ENCODE assay signal across 1 fruit fly cellular context in the genomic region with DNA sequence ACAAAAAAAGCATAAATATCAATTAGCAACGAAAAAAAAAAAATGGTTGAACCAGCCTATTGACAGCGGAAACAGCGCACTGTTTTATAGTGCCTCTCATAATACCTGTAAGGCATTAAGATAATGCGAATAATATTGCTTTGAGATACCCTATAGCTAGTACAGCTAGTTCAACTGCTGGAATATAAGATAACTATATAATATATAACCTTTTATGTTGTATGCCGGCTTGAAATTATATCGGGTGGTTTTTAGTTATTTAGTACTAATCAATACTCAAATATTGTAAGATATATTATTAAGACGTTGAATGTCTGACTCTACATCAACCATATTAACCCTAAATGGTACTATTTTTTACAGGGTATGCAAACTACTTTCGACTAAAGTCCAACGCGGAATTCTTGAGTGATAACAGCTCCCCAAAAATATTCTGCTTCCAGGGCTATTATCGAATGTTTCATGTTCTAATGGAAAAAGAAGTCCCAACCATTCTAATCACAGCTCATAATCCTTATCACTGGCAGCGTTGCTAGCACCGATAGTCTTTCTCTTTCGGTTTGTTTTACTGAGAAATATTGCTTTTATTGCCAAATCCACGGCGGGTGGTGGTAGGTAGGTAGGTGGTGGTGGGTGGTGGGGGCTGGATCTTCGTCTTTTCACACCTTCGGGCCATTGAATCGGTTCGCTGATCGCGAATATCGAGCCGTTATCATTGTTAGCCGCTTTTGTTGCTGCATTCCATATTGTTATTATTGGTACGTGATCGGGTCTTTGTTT.
A peak's percentile ranks its signal among the peaks of the same experiment; 100 is the strongest.
TF ChIP-seq lines count a peak whose summit lies in the region.

No protein-coding gene starts in this region.

TF ChIP-seq in whole organism, embryonic, 481 proteins besides CTCF, POLR2A, EP300 and RAD21 (continued from another document and continues in another):
- TF ChIP-seq yki (optimal IDR thresholded peaks at IDR 0.05; lab: Kevin White, UChicago): no peak
- peak; percentile 45 for TF ChIP-seq gsb (GFP tag; IDR thresholded peaks at IDR 0.05; lab: Robert Waterston, UW)
- no peak for TF ChIP-seq Bdp1 (GFP tag; optimal IDR thresholded peaks at IDR 0.05; lab: Kevin White, UChicago)
- peak; percentile 90 for TF ChIP-seq CG15269 (tag; optimal IDR thresholded peaks at IDR 0.05; lab: Kevin White, UChicago)
- peak; percentile 89 for TF ChIP-seq CG8924 (tag; optimal IDR thresholded peaks at IDR 0.05; lab: Kevin White, UChicago)
- peak; percentile 73; the same call in 1 of the 2 replicates for TF ChIP-seq chm (GFP tag; IDR thresholded peaks at IDR 0.05; lab: Robert Waterston, UW)
- peak; percentile 59 for TF ChIP-seq Vsx1 (GFP tag; optimal IDR thresholded peaks at IDR 0.05; lab: Kevin White, UChicago)
- TF ChIP-seq pzg (GFP tag; optimal IDR thresholded peaks at IDR 0.05; lab: Kevin White, UChicago): no peak
- no peak for TF ChIP-seq bbx (GFP tag; IDR thresholded peaks at IDR 0.05; lab: Robert Waterston, UW; ENCODE audit: partially characterized antibody)
- TF ChIP-seq CG4854 (GFP tag; optimal IDR thresholded peaks at IDR 0.05; lab: Kevin White, UChicago): peak; percentile 63
- TF ChIP-seq al (GFP tag; IDR thresholded peaks at IDR 0.05; lab: Robert Waterston, UW): peak; percentile 88
- no peak for TF ChIP-seq CG8478 (optimal IDR thresholded peaks at IDR 0.05; lab: Kevin White, UChicago)
- no peak for TF ChIP-seq dimm (GFP tag; IDR thresholded peaks at IDR 0.05; lab: Robert Waterston, UW)
- TF ChIP-seq CG13424 (tag; optimal IDR thresholded peaks at IDR 0.05; lab: Kevin White, UChicago): peak; percentile 75
- TF ChIP-seq Hr39 (optimal IDR thresholded peaks at IDR 0.05; lab: Kevin White, UChicago): no peak
- peak; percentile 48 to 84 for TF ChIP-seq Hr51 (GFP tag; optimal IDR thresholded peaks at IDR 0.05; lab: Kevin White, UChicago)
- TF ChIP-seq pan (optimal IDR thresholded peaks at IDR 0.05; lab: Kevin White, UChicago): no peak
- TF ChIP-seq pan (GFP tag; optimal IDR thresholded peaks at IDR 0.05 in 1 of 2, IDR thresholded peaks at IDR 0.05 in 1 of 2): peak in 1 of 2 experiments; percentile 84
- TF ChIP-seq kah (GFP tag; optimal IDR thresholded peaks at IDR 0.05; lab: Kevin White, UChicago): no peak
- peak; percentile 23 for TF ChIP-seq Mad (GFP tag; optimal IDR thresholded peaks at IDR 0.05; lab: Kevin White, UChicago)
- no peak for TF ChIP-seq ind (GFP tag; optimal IDR thresholded peaks at IDR 0.05; lab: Kevin White, UChicago)
- peak; percentile 95 for TF ChIP-seq Rfx (GFP tag; IDR thresholded peaks at IDR 0.05; lab: Robert Waterston, UW)
- peak; percentile 33; the same call in 1 of the 2 replicates for TF ChIP-seq CG14667 (GFP tag; IDR thresholded peaks at IDR 0.05; lab: Robert Waterston, UW)
- TF ChIP-seq chn (GFP tag; optimal IDR thresholded peaks at IDR 0.05; lab: Kevin White, UChicago): no peak
- peak; percentile 38 for TF ChIP-seq CG11723 (GFP tag; optimal IDR thresholded peaks at IDR 0.05; lab: Kevin White, UChicago)
- TF ChIP-seq dan (GFP tag; IDR thresholded peaks at IDR 0.05; lab: Robert Waterston, UW): no peak
- TF ChIP-seq Nf-YA (GFP tag; IDR thresholded peaks at IDR 0.05; lab: Robert Waterston, UW): peak; percentile 62; the same call in 1 of the 2 replicates
- TF ChIP-seq ham (GFP tag; IDR thresholded peaks at IDR 0.05; lab: Robert Waterston, UW): peak; percentile 84; the same call in 1 of the 2 replicates
- TF ChIP-seq chinmo (GFP tag; IDR thresholded peaks at IDR 0.05; lab: Robert Waterston, UW; ENCODE audit: partially characterized antibody): no peak
- TF ChIP-seq Poxn (GFP tag; IDR thresholded peaks at IDR 0.05; lab: Robert Waterston, UW): peak; percentile 83
- no peak for TF ChIP-seq D (optimal IDR thresholded peaks at IDR 0.05; lab: Kevin White, UChicago)
- TF ChIP-seq D (GFP tag; optimal IDR thresholded peaks at IDR 0.05; lab: Kevin White, UChicago): peak; percentile 10
- peak; percentile 74 for TF ChIP-seq CG3281 (GFP tag; optimal IDR thresholded peaks at IDR 0.05; lab: Kevin White, UChicago)
- TF ChIP-seq lov (optimal IDR thresholded peaks at IDR 0.05; lab: Kevin White, UChicago): no peak
- TF ChIP-seq lov (GFP tag; IDR thresholded peaks at IDR 0.05; lab: Robert Waterston, UW): no peak
- TF ChIP-seq CG13287 (GFP tag; IDR thresholded peaks at IDR 0.05; lab: Robert Waterston, UW; ENCODE audit: partially characterized antibody): no peak
- TF ChIP-seq dm (GFP tag; optimal IDR thresholded peaks at IDR 0.05; lab: Kevin White, UChicago): no peak
- TF ChIP-seq nerfin-1 (tag; optimal IDR thresholded peaks at IDR 0.05; lab: Kevin White, UChicago): no peak
- no peak for TF ChIP-seq CG1529 (GFP tag; optimal IDR thresholded peaks at IDR 0.05; lab: Kevin White, UChicago)
- peak; percentile 71 for TF ChIP-seq Xrp1 (GFP tag; IDR thresholded peaks at IDR 0.05; lab: Robert Waterston, UW)
- peak; percentile 14 for TF ChIP-seq CG4820 (GFP tag; optimal IDR thresholded peaks at IDR 0.05; lab: Kevin White, UChicago)
- no peak for TF ChIP-seq fru (optimal IDR thresholded peaks at IDR 0.05; lab: Kevin White, UChicago)
- no peak for TF ChIP-seq gcm2 (GFP tag; optimal IDR thresholded peaks at IDR 0.05; lab: Kevin White, UChicago)
- TF ChIP-seq CG8089 (GFP tag; optimal IDR thresholded peaks at IDR 0.05; lab: Kevin White, UChicago): no peak
- TF ChIP-seq ranshi (GFP tag; IDR thresholded peaks at IDR 0.05; lab: Robert Waterston, UW): peak; percentile 85
- peak; percentile 73 for TF ChIP-seq sug (tag; optimal IDR thresholded peaks at IDR 0.05; lab: Kevin White, UChicago)
- peak; percentile 59 for TF ChIP-seq wor (GFP tag; IDR thresholded peaks at IDR 0.05; lab: Robert Waterston, UW)
- TF ChIP-seq CG3847 (GFP tag; IDR thresholded peaks at IDR 0.05; lab: Robert Waterston, UW): peak; percentile 90
- peak; percentile 22 for TF ChIP-seq Chrac-16 (GFP tag; optimal IDR thresholded peaks at IDR 0.05; lab: Kevin White, UChicago)
- TF ChIP-seq stc (GFP tag; IDR thresholded peaks at IDR 0.05; lab: Robert Waterston, UW): peak; percentile 53
- TF ChIP-seq CG31365 (tag; optimal IDR thresholded peaks at IDR 0.05; lab: Kevin White, UChicago): no peak
- peak; percentile 73 for TF ChIP-seq CG9215 (GFP tag; IDR thresholded peaks at IDR 0.05; lab: Robert Waterston, UW)
- peak; percentile 62 for TF ChIP-seq CG13624 (GFP tag; optimal IDR thresholded peaks at IDR 0.05; lab: Kevin White, UChicago)
- TF ChIP-seq sima (GFP tag; optimal IDR thresholded peaks at IDR 0.05; lab: Kevin White, UChicago): no peak
- TF ChIP-seq D19B (GFP tag; optimal IDR thresholded peaks at IDR 0.05; lab: Kevin White, UChicago): peak; percentile 94
- no peak for TF ChIP-seq CG4328 (GFP tag; optimal IDR thresholded peaks at IDR 0.05; lab: Kevin White, UChicago)
- no peak for TF ChIP-seq BEAF-32 (GFP tag; optimal IDR thresholded peaks at IDR 0.05; lab: Kevin White, UChicago)
- no peak for TF ChIP-seq Sry-β (GFP tag; optimal IDR thresholded peaks at IDR 0.05; lab: Kevin White, UChicago)
- no peak for TF ChIP-seq MTF-1 (GFP tag; optimal IDR thresholded peaks at IDR 0.05; lab: Kevin White, UChicago; ENCODE audit: borderline replicate concordance)
- TF ChIP-seq sc (optimal IDR thresholded peaks at IDR 0.05; lab: Kevin White, UChicago): no peak
- TF ChIP-seq sc (GFP tag; optimal IDR thresholded peaks at IDR 0.05; lab: Kevin White, UChicago): peak; percentile 22
- TF ChIP-seq CG2712 (tag; optimal IDR thresholded peaks at IDR 0.05; lab: Kevin White, UChicago): peak; percentile 31
- TF ChIP-seq CG9876 (GFP tag; optimal IDR thresholded peaks at IDR 0.05; lab: Kevin White, UChicago): no peak
- no peak for TF ChIP-seq Scr (GFP tag; IDR thresholded peaks at IDR 0.05; lab: Robert Waterston, UW; ENCODE audit: partially characterized antibody)
- TF ChIP-seq CG13123 (GFP tag; optimal IDR thresholded peaks at IDR 0.05; lab: Kevin White, UChicago): no peak
- peak; percentile 19 for TF ChIP-seq CG3407 (GFP tag; optimal IDR thresholded peaks at IDR 0.05; lab: Kevin White, UChicago)
- peak; percentile 51; the same call in 1 of the 2 replicates for TF ChIP-seq CG32767 (GFP tag; IDR thresholded peaks at IDR 0.05; lab: Robert Waterston, UW)
- TF ChIP-seq trh (GFP tag; optimal IDR thresholded peaks at IDR 0.05; lab: Kevin White, UChicago): no peak
- TF ChIP-seq Optix (GFP tag; IDR thresholded peaks at IDR 0.05; lab: Robert Waterston, UW): no peak
- no peak for TF ChIP-seq luna (GFP tag; optimal IDR thresholded peaks at IDR 0.05; lab: Kevin White, UChicago)
- TF ChIP-seq ci (GFP tag; IDR thresholded peaks at IDR 0.05; lab: Robert Waterston, UW): peak; percentile 75; the same call in 2 of the 3 replicates
- TF ChIP-seq zen (tag; optimal IDR thresholded peaks at IDR 0.05; lab: Kevin White, UChicago): no peak
- TF ChIP-seq CG42726 (GFP tag; IDR thresholded peaks at IDR 0.05; lab: Robert Waterston, UW; ENCODE audit: partially characterized antibody): no peak
- no peak for TF ChIP-seq abd-A (tag; optimal IDR thresholded peaks at IDR 0.05; lab: Kevin White, UChicago)
- 0 out of 2 replicates have a peak, but pooled peaks have one; percentile 35 for TF ChIP-seq Awh (GFP tag; IDR thresholded peaks at IDR 0.05; lab: Robert Waterston, UW)
- TF ChIP-seq CG11093 (GFP tag; IDR thresholded peaks at IDR 0.05; lab: Robert Waterston, UW): 0 out of 3 replicates have a peak, but pooled peaks have one; percentile 46
- peak; percentile 62 for TF ChIP-seq Rx (GFP tag; IDR thresholded peaks at IDR 0.05; lab: Robert Waterston, UW)
- TF ChIP-seq peb (GFP tag; IDR thresholded peaks at IDR 0.05; lab: Robert Waterston, UW): peak; percentile 57; the same call in 1 of the 2 replicates
- TF ChIP-seq HmgD (GFP tag; optimal IDR thresholded peaks at IDR 0.05; lab: Kevin White, UChicago): no peak
- no peak for TF ChIP-seq Six4 (GFP tag; optimal IDR thresholded peaks at IDR 0.05; lab: Kevin White, UChicago)
- TF ChIP-seq run (tag; optimal IDR thresholded peaks at IDR 0.05; lab: Kevin White, UChicago): peak; percentile 44
- no peak for TF ChIP-seq cato (GFP tag; optimal IDR thresholded peaks at IDR 0.05; lab: Kevin White, UChicago; ENCODE audit: borderline replicate concordance)
- TF ChIP-seq sna (GFP tag; IDR thresholded peaks at IDR 0.05; lab: Robert Waterston, UW; ENCODE audit: partially characterized antibody): no peak
- no peak for TF ChIP-seq Dll (GFP tag; IDR thresholded peaks at IDR 0.05; lab: Robert Waterston, UW; ENCODE audit: partially characterized antibody)
- no peak for TF ChIP-seq CG9797 (GFP tag; optimal IDR thresholded peaks at IDR 0.05; lab: Kevin White, UChicago)
- TF ChIP-seq CG9727 (GFP tag; optimal IDR thresholded peaks at IDR 0.05; lab: Kevin White, UChicago): peak; percentile 82
- peak; percentile 30 for TF ChIP-seq NK7.1 (GFP tag; optimal IDR thresholded peaks at IDR 0.05; lab: Kevin White, UChicago)
- TF ChIP-seq CG8388 (GFP tag; optimal IDR thresholded peaks at IDR 0.05; lab: Kevin White, UChicago): peak; percentile 63
- TF ChIP-seq wdn (GFP tag; IDR thresholded peaks at IDR 0.05; lab: Robert Waterston, UW): peak; percentile 92
- peak; percentile 94 for TF ChIP-seq slbo (GFP tag; IDR thresholded peaks at IDR 0.05; lab: Robert Waterston, UW)
- TF ChIP-seq bab2 (GFP tag; optimal IDR thresholded peaks at IDR 0.05; lab: Kevin White, UChicago): peak; percentile 53
- TF ChIP-seq Jarid2 (GFP tag; optimal IDR thresholded peaks at IDR 0.05; lab: Kevin White, UChicago): peak; percentile 7
- TF ChIP-seq CG10274 (GFP tag; optimal IDR thresholded peaks at IDR 0.05; lab: Kevin White, UChicago): peak; percentile 44
- TF ChIP-seq toy (GFP tag; IDR thresholded peaks at IDR 0.05; lab: Robert Waterston, UW): peak; percentile 69
- no peak for TF ChIP-seq da (GFP tag; optimal IDR thresholded peaks at IDR 0.05; lab: Kevin White, UChicago)
- no peak for TF ChIP-seq CG12744 (GFP tag; optimal IDR thresholded peaks at IDR 0.05; lab: Kevin White, UChicago)
- peak; percentile 74 for TF ChIP-seq CG18619 (GFP tag; optimal IDR thresholded peaks at IDR 0.05; lab: Kevin White, UChicago)
- no peak for TF ChIP-seq pros (GFP tag; optimal IDR thresholded peaks at IDR 0.05; lab: Kevin White, UChicago)
- peak; percentile 36; the same call in 1 of the 2 replicates for TF ChIP-seq CG8765 (GFP tag; IDR thresholded peaks at IDR 0.05; lab: Robert Waterston, UW)
- TF ChIP-seq jing (GFP tag; optimal IDR thresholded peaks at IDR 0.05; lab: Kevin White, UChicago): no peak
- peak in 1 of 2 experiments; percentile 2 for TF ChIP-seq crp (GFP tag; optimal IDR thresholded peaks at IDR 0.05; lab: Kevin White, UChicago)
- no peak for TF ChIP-seq CG10431 (GFP tag; optimal IDR thresholded peaks at IDR 0.05; lab: Kevin White, UChicago)
- TF ChIP-seq Bteb2 (GFP tag; optimal IDR thresholded peaks at IDR 0.05; lab: Kevin White, UChicago): peak; percentile 10
- TF ChIP-seq tx (GFP tag; optimal IDR thresholded peaks at IDR 0.05; lab: Kevin White, UChicago): no peak
- TF ChIP-seq vvl (GFP tag; IDR thresholded peaks at IDR 0.05; lab: Robert Waterston, UW): peak; percentile 82
- no peak for TF ChIP-seq knrl (GFP tag; IDR thresholded peaks at IDR 0.05; lab: Robert Waterston, UW; ENCODE audit: partially characterized antibody)
- no peak for TF ChIP-seq grn (GFP tag; optimal IDR thresholded peaks at IDR 0.05; lab: Kevin White, UChicago)
- TF ChIP-seq Taf1 (GFP tag; IDR thresholded peaks at IDR 0.05; lab: Robert Waterston, UW): peak; percentile 86
- TF ChIP-seq CG14441 (GFP tag; IDR thresholded peaks at IDR 0.05; lab: Robert Waterston, UW): peak; percentile 75
- TF ChIP-seq pb (GFP tag; optimal IDR thresholded peaks at IDR 0.05; lab: Kevin White, UChicago): no peak
- peak; percentile 45 for TF ChIP-seq Hsf (GFP tag; optimal IDR thresholded peaks at IDR 0.05; lab: Kevin White, UChicago)
- no peak for TF ChIP-seq CG34224 (GFP tag; IDR thresholded peaks at IDR 0.05; lab: Robert Waterston, UW; ENCODE audit: partially characterized antibody)
- no peak for TF ChIP-seq Trl (optimal IDR thresholded peaks at IDR 0.05; lab: Kevin White, UChicago)
- no peak for TF ChIP-seq Trl (GFP tag; optimal IDR thresholded peaks at IDR 0.05; lab: Kevin White, UChicago)
- TF ChIP-seq CG3995 (GFP tag; optimal IDR thresholded peaks at IDR 0.05; lab: Kevin White, UChicago): no peak
- peak; percentile 37 for TF ChIP-seq Nf-YB (GFP tag; optimal IDR thresholded peaks at IDR 0.05; lab: Kevin White, UChicago)
- TF ChIP-seq CG9609 (GFP tag; optimal IDR thresholded peaks at IDR 0.05; lab: Kevin White, UChicago): no peak
- peak; percentile 86 for TF ChIP-seq CG11695 (GFP tag; IDR thresholded peaks at IDR 0.05; lab: Robert Waterston, UW)
- no peak for TF ChIP-seq fd64A (GFP tag; optimal IDR thresholded peaks at IDR 0.05; lab: Kevin White, UChicago)
- TF ChIP-seq HLHmδ (GFP tag; optimal IDR thresholded peaks at IDR 0.05; lab: Kevin White, UChicago): no peak
- TF ChIP-seq CG11456 (GFP tag; IDR thresholded peaks at IDR 0.05; lab: Robert Waterston, UW): peak; percentile 90
- TF ChIP-seq CG11247 (GFP tag; IDR thresholded peaks at IDR 0.05; lab: Robert Waterston, UW): peak; percentile 83
